Worm (Caenorhabditis elegans) whole organism, L4 larva: ENCODE measurements around the gene T06E8.2.

Experiments used
- F10B5.3 ChIP-seq: sonication (generic microtip); optimal IDR thresholded peaks from 2 replicates; lab custom pipeline; 2016; ENCODE audit warnings: mild to moderate bottlenecking, missing genetic modification characterization, missing compliant biosample characterization
- F26F4.8 ChIP-seq: fragments of 200-800 bp; sonication (Bioruptor generic); conservative IDR thresholded peaks from 2 replicates; pipeline ENCODE4 v1.3.6; 2022; ENCODE audit warnings: missing genetic modification characterization, missing compliant biosample characterization
- F37D6.2 ChIP-seq: sonication (generic microtip); optimal IDR thresholded peaks from 2 replicates; lab custom pipeline; 2016; ENCODE audit warnings: mild to moderate bottlenecking, missing genetic modification characterization, missing compliant biosample characterization
- F44E2.7 ChIP-seq: fragments of 200-800 bp; sonication (Bioruptor generic); IDR thresholded peaks from 2 replicates; pipeline ENCODE4 v2.1.2; 2022; ENCODE audit warnings: missing genetic modification characterization, missing compliant biosample characterization
- F49E8.2 ChIP-seq: sonication (generic microtip); optimal IDR thresholded peaks from 2 replicates; lab custom pipeline; 2016; ENCODE audit warnings: missing compliant biosample characterization, mild to moderate bottlenecking, missing genetic modification characterization, borderline replicate concordance
- R02D3.7 ChIP-seq: fragments of 150-350 bp; sonication (generic microtip); optimal IDR thresholded peaks from 3 replicates; lab custom pipeline; 2014; ENCODE audit warnings: missing biosample characterization, missing genetic modification characterization
- Y105C5A.15 ChIP-seq: fragments of 200-800 bp; sonication (Bioruptor generic); IDR thresholded peaks from 2 replicates; pipeline ENCODE4 v1.3.6; 2022; ENCODE audit warnings: missing genetic modification characterization, missing compliant biosample characterization
- ZK337.2 ChIP-seq: fragments of 200-800 bp; sonication (Bioruptor generic); IDR thresholded peaks from 2 replicates; pipeline ENCODE4 v1.3.6; 2022; ENCODE audit warnings: missing genetic modification reagents, missing genetic modification characterization, missing compliant biosample characterization
- aha-1 ChIP-seq: fragments of 150-350 bp; peaks from one replicate; lab custom pipeline; 2014; ENCODE audit warnings: missing biosample characterization, missing genetic modification characterization
- aly-2 ChIP-seq: sonication (generic microtip); optimal IDR thresholded peaks from 2 replicates; lab custom pipeline; 2018; ENCODE audit warnings: missing biosample characterization, missing genetic modification characterization
- ceh-20 ChIP-seq: fragments of 200-800 bp; sonication (Bioruptor generic); IDR thresholded peaks from 2 replicates; pipeline ENCODE4 v1.3.6; 2022; ENCODE audit warnings: missing genetic modification reagents, missing genetic modification characterization, missing compliant biosample characterization
- ceh-44 ChIP-seq: fragments of 200-800 bp; sonication (Bioruptor generic); IDR thresholded peaks from 2 replicates; pipeline ENCODE4 v1.3.6; 2022; ENCODE audit warnings: missing genetic modification reagents, missing genetic modification characterization, missing compliant biosample characterization
- ceh-62 ChIP-seq: sonication (generic microtip); optimal IDR thresholded peaks from 2 replicates; lab custom pipeline; 2017; ENCODE audit warnings: missing biosample characterization, missing genetic modification characterization
- ceh-82 ChIP-seq: sonication (generic microtip); optimal IDR thresholded peaks from 2 replicates; lab custom pipeline; 2017; ENCODE audit warnings: missing biosample characterization, missing genetic modification characterization
- ctbp-1 ChIP-seq: fragments of 200-800 bp; sonication (Bioruptor generic); IDR thresholded peaks from 2 replicates; pipeline ENCODE4 v1.3.6; 2022; ENCODE audit warnings: missing genetic modification reagents, missing genetic modification characterization, missing compliant biosample characterization
- daf-12 ChIP-seq: fragments of 150-350 bp; optimal IDR thresholded peaks from 2 replicates; lab custom pipeline; 2014; ENCODE audit warnings: missing biosample characterization, missing genetic modification reagents, missing genetic modification characterization
- dmd-9 ChIP-seq: fragments of 200-800 bp; sonication (Bioruptor generic); IDR thresholded peaks from 2 replicates; pipeline ENCODE4 v1.3.6; 2022; ENCODE audit warnings: missing genetic modification reagents, missing genetic modification characterization, missing compliant biosample characterization
- dpl-1 ChIP-seq: fragments of 150-350 bp; optimal IDR thresholded peaks from 2 replicates; lab custom pipeline; 2014; ENCODE audit warnings: missing biosample characterization, missing genetic modification reagents, missing genetic modification characterization
- duxl-1 ChIP-seq: sonication (generic microtip); optimal IDR thresholded peaks from 2 replicates; lab custom pipeline; 2016; ENCODE audit warnings: mild to moderate bottlenecking, missing genetic modification characterization, moderate library complexity, missing compliant biosample characterization; ENCODE audit not compliant: poor library complexity
- dve-1 ChIP-seq: sonication (generic microtip); optimal IDR thresholded peaks from 2 replicates; lab custom pipeline; 2017; ENCODE audit warnings: antibody characterized with exemption, mild to moderate bottlenecking, missing genetic modification characterization, missing compliant biosample characterization; ENCODE audit not compliant: insufficient read depth
- egl-43 ChIP-seq: fragments of 200-800 bp; sonication (Bioruptor generic); IDR thresholded peaks from 2 replicates; pipeline ENCODE4 v1.3.6; 2022; ENCODE audit warnings: missing genetic modification reagents, missing genetic modification characterization, missing compliant biosample characterization
- hif-1 ChIP-seq, 2 experiments: sonication (generic microtip); optimal IDR thresholded peaks; 2 replicates each; lab custom pipeline; 2016 to 2017; ENCODE audit warnings: missing compliant biosample characterization in 2 of 2, missing genetic modification characterization in 2 of 2, missing genetic modification reagents in 2 of 2, missing genotype in 2 of 2, mild to moderate bottlenecking in 1 of 2
- hlh-11 ChIP-seq: fragments of 200-800 bp; sonication (Bioruptor generic); optimal IDR thresholded peaks from 2 replicates; lab custom pipeline; 2018; ENCODE audit warnings: mild to moderate bottlenecking, missing genetic modification characterization, missing compliant biosample characterization
- hmg-1.1 ChIP-seq: fragments of 200-800 bp; sonication (Bioruptor generic); IDR thresholded peaks from 2 replicates; pipeline ENCODE4 v1.3.6; 2022; ENCODE audit warnings: missing genetic modification reagents, missing genetic modification characterization, missing compliant biosample characterization
- lim-7 ChIP-seq: fragments of 200-800 bp; sonication (Bioruptor generic); IDR thresholded peaks from 2 replicates; pipeline ENCODE4 v1.3.6; 2022; ENCODE audit warnings: missing genetic modification characterization, missing compliant biosample characterization
- lin-1 ChIP-seq: fragments of 200-800 bp; sonication (Bioruptor generic); IDR thresholded peaks from 2 replicates; pipeline ENCODE4 v1.3.6; 2022; ENCODE audit warnings: missing genetic modification reagents, missing genetic modification characterization, missing compliant biosample characterization
- lin-13 ChIP-seq: fragments of 150-350 bp; optimal IDR thresholded peaks from 2 replicates; lab custom pipeline; 2014; ENCODE audit warnings: missing biosample characterization, missing genetic modification reagents, missing genetic modification characterization
- lin-15B ChIP-seq: fragments of 150-350 bp; sonication (generic microtip); optimal IDR thresholded peaks from 3 replicates; lab custom pipeline; 2014; ENCODE audit warnings: missing biosample characterization, missing genetic modification characterization
- lin-29 ChIP-seq: fragments of 200-800 bp; sonication (Bioruptor generic); IDR thresholded peaks from 2 replicates; pipeline ENCODE4 v1.3.6; 2022; ENCODE audit warnings: missing genetic modification reagents, missing genetic modification characterization, missing compliant biosample characterization
- lin-38 ChIP-seq: fragments of 200-800 bp; sonication (Bioruptor generic); IDR thresholded peaks from 2 replicates; pipeline ENCODE4 v1.3.6; 2022; ENCODE audit warnings: missing genetic modification reagents, missing genetic modification characterization, missing compliant biosample characterization
- lin-39 ChIP-seq: fragments of 150-350 bp; optimal IDR thresholded peaks from 2 replicates; lab custom pipeline; 2014; ENCODE audit warnings: missing biosample characterization, missing genetic modification reagents, missing genetic modification characterization
- lir-3 ChIP-seq: sonication (generic microtip); optimal IDR thresholded peaks from 2 replicates; lab custom pipeline; 2016; ENCODE audit warnings: mild to moderate bottlenecking, missing genetic modification characterization, missing compliant biosample characterization
- mdt-29 ChIP-seq: fragments of 200-800 bp; sonication (Bioruptor generic); IDR thresholded peaks from 2 replicates; pipeline ENCODE4 v1.3.6; 2022; ENCODE audit warnings: missing genetic modification reagents, missing genetic modification characterization, missing compliant biosample characterization
- mep-1 ChIP-seq: fragments of 150-350 bp; sonication (generic microtip); optimal IDR thresholded peaks from 3 replicates; lab custom pipeline; 2014; ENCODE audit warnings: missing biosample characterization, missing genetic modification characterization
- mxl-3 ChIP-seq: fragments of 200-800 bp; sonication (Bioruptor generic); optimal IDR thresholded peaks from 2 replicates; lab custom pipeline; 2018; ENCODE audit warnings: mild to moderate bottlenecking, missing genetic modification characterization, missing compliant biosample characterization
- nhr-10 ChIP-seq: fragments of 150-350 bp; optimal IDR thresholded peaks from 2 replicates; lab custom pipeline; 2014; ENCODE audit warnings: missing biosample characterization, missing genetic modification characterization
- nhr-11 ChIP-seq: fragments of 150-350 bp; optimal IDR thresholded peaks from 2 replicates; lab custom pipeline; 2014; ENCODE audit warnings: missing biosample characterization, missing genetic modification characterization
- nhr-111 ChIP-seq: fragments of 200-800 bp; sonication (Bioruptor generic); optimal IDR thresholded peaks from 2 replicates; lab custom pipeline; 2018; ENCODE audit warnings: mild to moderate bottlenecking, missing genetic modification characterization, missing compliant biosample characterization
- nhr-25 ChIP-seq: sonication (generic microtip); optimal IDR thresholded peaks from 2 replicates; lab custom pipeline; 2017; ENCODE audit warnings: missing genetic modification characterization, mild to moderate bottlenecking, missing compliant biosample characterization, antibody characterized with exemption, moderate library complexity, borderline replicate concordance; ENCODE audit not compliant: insufficient read depth
- nhr-28 ChIP-seq: fragments of 150-350 bp; optimal IDR thresholded peaks from 2 replicates; lab custom pipeline; 2014; ENCODE audit warnings: missing biosample characterization, missing genetic modification characterization
- nhr-42 ChIP-seq: fragments of 200-800 bp; sonication (Bioruptor generic); IDR thresholded peaks from 2 replicates; pipeline ENCODE4 v1.3.6; 2022; ENCODE audit warnings: missing genetic modification characterization, missing compliant biosample characterization
- saeg-2 ChIP-seq: fragments of 200-800 bp; sonication (Bioruptor generic); IDR thresholded peaks from 2 replicates; pipeline ENCODE4 v1.3.6; 2022; ENCODE audit warnings: missing genetic modification reagents, missing genetic modification characterization, missing compliant biosample characterization
- sdz-12 ChIP-seq: fragments of 200-800 bp; sonication (Bioruptor generic); optimal IDR thresholded peaks from 2 replicates; lab custom pipeline; 2018; ENCODE audit warnings: mild to moderate bottlenecking, missing genetic modification characterization, missing compliant biosample characterization
- snpc-4 ChIP-seq: fragments of 150-350 bp; optimal IDR thresholded peaks from 2 replicates; lab custom pipeline; 2014; ENCODE audit warnings: missing biosample characterization, missing genetic modification characterization
- spr-1 ChIP-seq: sonication (generic microtip); optimal IDR thresholded peaks from 2 replicates; lab custom pipeline; 2016; ENCODE audit warnings: mild to moderate bottlenecking, missing genetic modification characterization, missing compliant biosample characterization
- spr-3 ChIP-seq: fragments of 200-800 bp; sonication (Bioruptor generic); optimal IDR thresholded peaks from 2 replicates; lab custom pipeline; 2018; ENCODE audit warnings: mild to moderate bottlenecking, missing genetic modification characterization, missing compliant biosample characterization
- unc-130 ChIP-seq: sonication (generic microtip); optimal IDR thresholded peaks from 2 replicates; lab custom pipeline; 2016; ENCODE audit warnings: missing genetic modification reagents, missing genetic modification characterization, missing compliant biosample characterization
- unc-39 ChIP-seq: sonication (generic microtip); optimal IDR thresholded peaks from 2 replicates; lab custom pipeline; 2017; ENCODE audit warnings: missing biosample characterization, missing genetic modification characterization
- zag-1 ChIP-seq: fragments of 150-350 bp; optimal IDR thresholded peaks from 2 replicates; lab custom pipeline; 2014; ENCODE audit warnings: missing biosample characterization, missing genetic modification characterization
- zfp-2 ChIP-seq: sonication (generic microtip); optimal IDR thresholded peaks from 2 replicates; lab custom pipeline; 2016; ENCODE audit warnings: mild to moderate bottlenecking, missing genetic modification characterization, missing compliant biosample characterization
- zip-11 ChIP-seq: fragments of 200-800 bp; sonication (Bioruptor generic); IDR thresholded peaks from 2 replicates; pipeline ENCODE4 v1.3.6; 2022; ENCODE audit warnings: missing genetic modification characterization, missing compliant biosample characterization
- ztf-11 ChIP-seq: fragments of 150-350 bp; optimal IDR thresholded peaks from 2 replicates; lab custom pipeline; 2014; ENCODE audit warnings: missing biosample characterization, missing genetic modification characterization

The T06E8.2 gene

DNA sequence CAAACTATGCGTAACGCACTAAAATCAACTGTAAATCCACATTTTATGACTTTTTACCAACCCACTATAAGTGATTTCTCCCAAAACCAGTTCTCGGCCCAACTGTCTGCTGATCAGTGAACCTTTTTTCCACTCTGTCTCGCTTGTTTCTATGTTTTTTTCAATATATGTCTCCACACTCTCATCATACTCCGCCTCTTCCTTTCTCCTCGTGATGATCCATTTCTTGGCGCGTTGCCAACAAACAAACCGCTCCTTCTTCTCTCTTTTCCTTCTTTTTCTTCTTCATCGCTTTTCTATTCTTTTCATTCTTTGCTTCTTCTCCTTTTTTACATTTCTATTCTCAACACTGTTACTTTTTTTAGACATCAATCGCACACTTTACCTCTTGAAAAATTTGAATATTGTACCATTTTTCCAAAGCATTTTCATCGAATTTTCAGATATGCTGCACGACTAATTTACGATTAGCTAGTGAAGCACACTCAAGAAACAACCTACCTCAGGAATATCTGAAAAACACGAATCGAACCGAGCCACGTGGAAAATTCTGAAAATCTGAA, 7.1 kb upstream of the T06E8.2 start, which contains the start of gene T06E8.8 (continued):
- no peak for TF ChIP-seq sdz-12 (GFP tag; lab: Kevin White, UChicago)
- TF ChIP-seq mdt-29 (GFP tag; lab: Robert Waterston, UW): no peak
- peak; percentile 81 for TF ChIP-seq hlh-11 (tag; lab: Kevin White, UChicago)
- TF ChIP-seq lin-39 (tag; lab: Kevin White, UChicago): no peak
- no peak for TF ChIP-seq zag-1
- no peak for TF ChIP-seq lin-1 (GFP tag; lab: Robert Waterston, UW)
- 0 out of 2 replicates have a peak, but pooled peaks have one; percentile 8 for TF ChIP-seq egl-43
- TF ChIP-seq R02D3.7: no peak
- no peak for TF ChIP-seq ceh-20 (GFP tag; lab: Robert Waterston, UW)
- TF ChIP-seq hif-1 (tag; optimal IDR thresholded peaks at IDR 0.05; lab: Kevin White, UChicago): no peak
- TF ChIP-seq hmg-1.1 (GFP tag; lab: Robert Waterston, UW): peak; percentile 64
- TF ChIP-seq ztf-11: no peak
- no peak for TF ChIP-seq lir-3 (tag; lab: Kevin White, UChicago)
- TF ChIP-seq nhr-25 (tag; lab: Kevin White, UChicago): peak; percentile 54
- TF ChIP-seq lin-13 (GFP tag; lab: Kevin White, UChicago): no peak
- no peak for TF ChIP-seq spr-3 (GFP tag; lab: Kevin White, UChicago)
- TF ChIP-seq aha-1 (tag; lab: Kevin White, UChicago): no peak
- no peak for TF ChIP-seq snpc-4
- peak; percentile 70 for TF ChIP-seq nhr-11
- peak; percentile 69 for TF ChIP-seq nhr-28
- TF ChIP-seq daf-12 (tag; lab: Kevin White, UChicago): no peak
- no peak for TF ChIP-seq ceh-44 (GFP tag; lab: Robert Waterston, UW)
- no peak for TF ChIP-seq nhr-10 (tag; lab: Kevin White, UChicago)
- TF ChIP-seq nhr-42 (GFP tag; lab: Robert Waterston, UW): no peak
- no peak for TF ChIP-seq nhr-111 (GFP tag; lab: Kevin White, UChicago)
- TF ChIP-seq dve-1: peak; percentile 67
- TF ChIP-seq F37D6.2: no peak
- TF ChIP-seq lin-15B (tag; lab: Kevin White, UChicago): no peak
- peak; percentile 69 for TF ChIP-seq mep-1
- no peak for TF ChIP-seq unc-39 (tag; lab: Kevin White, UChicago)
- no peak for TF ChIP-seq ceh-62 (tag; lab: Kevin White, UChicago)
- no peak for TF ChIP-seq zfp-2 (tag; lab: Kevin White, UChicago)
- TF ChIP-seq dmd-9: no peak
- TF ChIP-seq ZK337.2 (GFP tag; lab: Robert Waterston, UW): no peak
- TF ChIP-seq F10B5.3: no peak
- no peak for TF ChIP-seq duxl-1
- TF ChIP-seq mxl-3 (GFP tag; lab: Kevin White, UChicago): peak; percentile 59
- TF ChIP-seq lin-29 (GFP tag; lab: Robert Waterston, UW): no peak
- TF ChIP-seq F26F4.8 (GFP tag; lab: Robert Waterston, UW): no peak
- TF ChIP-seq unc-130: no peak
- TF ChIP-seq spr-1: no peak
- no peak for TF ChIP-seq dpl-1
- no peak for TF ChIP-seq saeg-2 (GFP tag; lab: Robert Waterston, UW)
- TF ChIP-seq F49E8.2 (tag; lab: Kevin White, UChicago): no peak
- TF ChIP-seq Y105C5A.15 (GFP tag; lab: Robert Waterston, UW): no peak
- no peak for TF ChIP-seq ceh-82 (tag; lab: Kevin White, UChicago)
- TF ChIP-seq lin-38 (GFP tag; lab: Robert Waterston, UW): no peak
- TF ChIP-seq zip-11: no peak
- TF ChIP-seq ctbp-1 (GFP tag; lab: Robert Waterston, UW): no peak
- TF ChIP-seq F44E2.7 (GFP tag; lab: Robert Waterston, UW): no peak
- no peak for TF ChIP-seq aly-2 (tag; lab: Kevin White, UChicago)
- TF ChIP-seq lim-7: no peak
